Worm (Caenorhabditis elegans) whole organism, L4 larva: Measurements from ENCODE around the gene B0001.7.

Source experiments
- ama-1 ChIP-seq: fragments of 150-350 bp; optimal IDR thresholded peaks from 2 replicates; lab custom pipeline; 2014; ENCODE audit warnings: inconsistent platforms, mixed read lengths
- lin-39 ChIP-seq: fragments of 150-350 bp; optimal IDR thresholded peaks from 2 replicates; lab custom pipeline; 2014; ENCODE audit warnings: missing biosample characterization, missing genetic modification reagents, missing genetic modification characterization
- ztf-11 ChIP-seq: fragments of 150-350 bp; optimal IDR thresholded peaks from 2 replicates; lab custom pipeline; 2014; ENCODE audit warnings: missing biosample characterization, missing genetic modification characterization

DNA sequence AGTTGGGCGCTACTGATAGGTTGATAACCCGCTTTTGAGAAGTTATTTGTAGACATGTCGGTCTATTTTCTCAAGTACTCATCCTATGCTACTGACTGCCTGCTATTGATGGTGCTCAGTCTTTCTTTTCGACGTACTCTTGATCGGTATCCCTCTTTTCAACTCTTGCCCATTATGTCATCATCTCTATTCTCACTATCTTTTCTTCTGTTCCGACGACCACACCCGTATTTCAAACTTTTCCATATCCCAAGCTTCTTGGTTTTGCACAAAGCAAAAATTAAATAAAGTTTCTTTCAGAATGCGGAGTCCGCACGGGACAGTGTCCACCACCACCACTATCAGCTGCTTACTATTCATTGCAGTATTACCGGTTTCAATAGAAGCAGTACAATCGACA lies 48.9 kb upstream of the B0001.7 start, which contains the start of gene F35G2.1:
- no peak for TF ChIP-seq ztf-11 (tag; lab: Kevin White, UChicago)
- TF ChIP-seq lin-39 (tag; lab: Kevin White, UChicago) = no peak
- TF ChIP-seq ama-1 (lab: Kevin White, UChicago) = no peak
